Worm (Caenorhabditis elegans): ENCODE measurements around the gene H13N06.2.

- TF ChIP-seq tbx-11 (GFP tag; IDR thresholded peaks at IDR 0.05) (no peak), ama-1 (optimal IDR thresholded peaks at IDR 0.05) (no peak), aly-1 (tag; optimal IDR thresholded peaks at IDR 0.05) (no peak)
Measured at ce11 chrX:15438768-15439167, 49.1 kb upstream of the H13N06.2 start.

Data from whole organism, early embryonic.